Worm (Caenorhabditis elegans): Measurements from ENCODE around the gene tdo-2.
A peak's percentile ranks its signal among the peaks of the same experiment; 100 is the strongest.

DNA sequence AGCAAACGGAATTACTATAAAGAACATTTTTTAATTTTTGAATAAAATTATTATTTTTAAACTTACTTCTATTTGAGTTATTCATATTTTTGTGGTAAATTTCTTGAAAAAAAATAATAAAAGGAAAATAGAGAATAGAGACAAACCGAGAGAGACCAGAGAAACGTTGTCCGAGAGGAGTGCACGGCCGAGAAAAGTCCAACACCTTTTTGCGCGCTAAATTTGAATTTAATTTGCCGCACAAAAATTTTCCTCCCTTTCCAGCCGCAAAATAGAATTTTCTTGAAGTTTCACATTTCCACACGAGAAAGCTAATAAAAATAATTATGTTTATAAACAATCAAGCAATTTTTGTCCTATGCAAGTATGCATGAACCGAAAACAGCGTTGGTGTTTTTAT is 48.0 kb downstream of the tdo-2 start, which contains the start of the genes F01F1.11 and F01F1.3:
- peak; percentile 54 for TF ChIP-seq nhr-77 (tag; optimal IDR thresholded peaks at IDR 0.05)
- peak in 1 of 2 experiments; percentile 57 for TF ChIP-seq mdl-1 (tag; optimal IDR thresholded peaks at IDR 0.05)
- TF ChIP-seq lsy-2 (tag; optimal IDR thresholded peaks at IDR 0.05), result peak; percentile 84 to 88

Measured in whole organism, L1 larva.